Worm (Caenorhabditis elegans): ENCODE data around the gene C54D10.13.

- TF ChIP-seq ztf-11 (tag; optimal IDR thresholded peaks at IDR 0.05) (no peak), unc-120 (tag; optimal IDR thresholded peaks at IDR 0.05; ENCODE audit: poor library complexity, severe bottlenecking) (no peak), nhr-237 (tag; optimal IDR thresholded peaks at IDR 0.05) (no peak), unc-62 (GFP tag; optimal IDR thresholded peaks at IDR 0.05) (no peak), pha-4 (tag; optimal IDR thresholded peaks at IDR 0.05) (no peak), nhr-28 (tag; optimal IDR thresholded peaks at IDR 0.05) (no peak), lsy-2 (tag; optimal IDR thresholded peaks at IDR 0.05) (no peak), sptf-1 (tag; optimal IDR thresholded peaks at IDR 0.05) (no peak), snpc-4 (tag; optimal IDR thresholded peaks at IDR 0.05) (no peak), elt-3 (tag; optimal IDR thresholded peaks at IDR 0.05) (no peak), drap-1 (GFP tag; optimal IDR thresholded peaks at IDR 0.05) (no peak), ceh-43 (GFP tag; optimal IDR thresholded peaks at IDR 0.05) (no peak), nhr-12 (tag; optimal IDR thresholded peaks at IDR 0.05) (no peak)
Observed at ce11 chrV:12468363-12468762, 36.3 kb upstream of the C54D10.13 start, which contains the start of gene F28C1.3.

All from whole organism, mixed stage, embryonic.